Fruit fly (Drosophila melanogaster) whole organism, adult: ENCODE results near the gene CG1146.

Experiments
- CG11617 ChIP-seq: fragments of 200-800 bp; sonication (Bioruptor generic); optimal IDR thresholded peaks from 2 replicates; lab custom pipeline; 2017; ENCODE audit warnings: mild to moderate bottlenecking, missing biosample characterization, missing genetic modification reagents, missing genetic modification characterization
- CG12768 ChIP-seq: fragments of 200-800 bp; sonication (Bioruptor generic); optimal IDR thresholded peaks from 2 replicates; lab custom pipeline; 2017; ENCODE audit warnings: missing biosample characterization, missing genetic modification characterization, mild to moderate bottlenecking, moderate library complexity, missing genetic modification reagents
- CG14711 ChIP-seq: fragments of 200-800 bp; sonication (Bioruptor generic); optimal IDR thresholded peaks from 2 replicates; lab custom pipeline; 2018; ENCODE audit warnings: missing biosample characterization, mild to moderate bottlenecking, missing genetic modification characterization, moderate library complexity
- CG1620 ChIP-seq: fragments of 200-800 bp; sonication (Bioruptor generic); optimal IDR thresholded peaks from 2 replicates; lab custom pipeline; 2016; ENCODE audit warnings: missing biosample characterization, missing genetic modification characterization
- CG33017 ChIP-seq: fragments of 200-800 bp; sonication (Bioruptor generic); optimal IDR thresholded peaks from 2 replicates; lab custom pipeline; 2018; ENCODE audit warnings: missing biosample characterization, mild to moderate bottlenecking, missing genetic modification characterization, moderate library complexity
- CG5204 ChIP-seq: fragments of 200-800 bp; sonication (Bioruptor generic); optimal IDR thresholded peaks from 2 replicates; lab custom pipeline; 2016; ENCODE audit warnings: missing biosample characterization, missing genetic modification characterization
- CG7045 ChIP-seq: fragments of 200-800 bp; sonication (Bioruptor generic); optimal IDR thresholded peaks from 2 replicates; lab custom pipeline; 2017; ENCODE audit warnings: missing biosample characterization, mild to moderate bottlenecking, missing genetic modification characterization
- CG7101 ChIP-seq: fragments of 200-800 bp; sonication (Bioruptor generic); optimal IDR thresholded peaks from 2 replicates; lab custom pipeline; 2018; ENCODE audit warnings: missing biosample characterization, mild to moderate bottlenecking, missing genetic modification characterization, moderate library complexity
- Clk ChIP-seq: fragments of 200-800 bp; sonication (Bioruptor generic); optimal IDR thresholded peaks from 2 replicates; lab custom pipeline; 2017; ENCODE audit warnings: missing biosample characterization, missing genetic modification characterization
- Crg-1 ChIP-seq: fragments of 200-800 bp; sonication (Bioruptor generic); optimal IDR thresholded peaks from 2 replicates; lab custom pipeline; 2016; ENCODE audit warnings: missing biosample characterization, missing genetic modification characterization
- Hr96 ChIP-seq: fragments of 200-800 bp; sonication (Bioruptor generic); optimal IDR thresholded peaks from 2 replicates; lab custom pipeline; 2016; ENCODE audit warnings: missing biosample characterization, missing genetic modification characterization
- Mnt ChIP-seq: fragments of 200-800 bp; sonication (Bioruptor generic); optimal IDR thresholded peaks from 2 replicates; lab custom pipeline; 2016; ENCODE audit warnings: missing biosample characterization, mild to moderate bottlenecking, missing genetic modification characterization
- bab1 ChIP-seq: fragments of 200-800 bp; sonication (Bioruptor generic); optimal IDR thresholded peaks from 3 replicates; lab custom pipeline; 2019; ENCODE audit warnings: missing biosample characterization, mild to moderate bottlenecking, missing genetic modification characterization, moderate library complexity
- cic ChIP-seq: fragments of 200-800 bp; sonication (Bioruptor generic); optimal IDR thresholded peaks from 2 replicates; lab custom pipeline; 2017; ENCODE audit warnings: missing biosample characterization, mild to moderate bottlenecking, missing genetic modification characterization, moderate library complexity
- cnc ChIP-seq, 2 experiments: fragments of >200 bp; optimal IDR thresholded peaks; 2 replicates each; lab custom pipeline; 2017
- kay ChIP-seq: fragments of 200-800 bp; sonication (Bioruptor generic); peaks from one replicate; lab custom pipeline; 2016; ENCODE audit warnings: missing biosample characterization, missing genetic modification characterization, borderline replicate concordance
- ovo ChIP-seq: fragments of 200-800 bp; sonication (Bioruptor generic); optimal IDR thresholded peaks from 2 replicates; lab custom pipeline; 2016; ENCODE audit warnings: missing biosample characterization, missing genetic modification characterization
- pad ChIP-seq: fragments of 200-800 bp; sonication (Bioruptor generic); optimal IDR thresholded peaks from 3 replicates; lab custom pipeline; 2017; ENCODE audit warnings: missing biosample characterization, missing genetic modification characterization, mild to moderate bottlenecking, moderate library complexity, missing genetic modification reagents
- tj ChIP-seq: fragments of 200-800 bp; sonication (Bioruptor generic); optimal IDR thresholded peaks from 3 replicates; lab custom pipeline; 2017; ENCODE audit warnings: missing biosample characterization, mild to moderate bottlenecking, missing genetic modification characterization, moderate library complexity
- toe ChIP-seq: fragments of 200-800 bp; sonication (Bioruptor generic); optimal IDR thresholded peaks from 2 replicates; lab custom pipeline; 2016; ENCODE audit warnings: missing biosample characterization, missing genetic modification characterization

Gene CG1146

dm6 chr3L:2480470-2480869, 8.1 kb upstream of the CG1146 start:
- peak; percentile 23 for TF ChIP-seq kay
- TF ChIP-seq CG7045 (GFP tag; lab: Kevin White, UChicago), result no peak

- TF ChIP-seq bab1 (GFP tag; lab: Kevin White, UChicago) (peak; percentile 61), tj (peak; percentile 98), kay (no peak), CG7101 (tag; lab: Kevin White, UChicago) (peak; percentile 45), CG14711 (peak; percentile 57), Crg-1 (GFP tag; lab: Kevin White, UChicago) (no peak), cnc (optimal IDR thresholded peaks at IDR 0.05; lab: Kevin White, UChicago) (no peak), ovo (no peak), CG5204 (no peak), CG33017 (no peak)
Observed at dm6 chr3L:2481470-2481869, 7.1 kb upstream of the CG1146 start.

dm6 chr3L:2482941-2483541, 5.6 kb upstream of the CG1146 start:
- TF ChIP-seq tj (peak; percentile 81), CG33017 (no peak)

- TF ChIP-seq cnc (optimal IDR thresholded peaks at IDR 0.05; lab: Kevin White, UChicago) (no peak), bab1 (GFP tag; lab: Kevin White, UChicago) (peak; percentile 47), CG33017 (no peak)
Observed at dm6 chr3L:2485331-2486115, 3.1 kb upstream of the CG1146 start.

- TF ChIP-seq cnc (optimal IDR thresholded peaks at IDR 0.05; lab: Kevin White, UChicago) (no peak), Crg-1 (GFP tag; lab: Kevin White, UChicago) (no peak), Mnt (GFP tag; lab: Kevin White, UChicago) (no peak), CG12768 (GFP tag; lab: Kevin White, UChicago) (no peak), cic (GFP tag; lab: Kevin White, UChicago) (no peak), kay (no peak), CG33017 (no peak), toe (GFP tag; lab: Kevin White, UChicago) (no peak), CG11617 (GFP tag; lab: Kevin White, UChicago) (no peak), tj (no peak), CG7101 (tag; lab: Kevin White, UChicago) (no peak), CG5204 (no peak), CG14711 (no peak), ovo (no peak), Clk (GFP tag; lab: Kevin White, UChicago) (no peak), pad (GFP tag; lab: Kevin White, UChicago) (no peak), CG1620 (no peak)
Observed at dm6 chr3L:2486493-2486892, 2.1 kb upstream of the CG1146 start.

- no peak for TF ChIP-seq CG7101 (tag; lab: Kevin White, UChicago)
Observed at dm6 chr3L:2487248-2487647, 1.4 kb upstream of the CG1146 start.

- peak; percentile 80 for TF ChIP-seq CG7045 (GFP tag; lab: Kevin White, UChicago)
- TF ChIP-seq ovo, result no peak
- peak; percentile 11 for TF ChIP-seq CG12768 (GFP tag; lab: Kevin White, UChicago)
- no peak for TF ChIP-seq tj
- no peak for TF ChIP-seq Hr96 (GFP tag; lab: Kevin White, UChicago)
- TF ChIP-seq kay, result peak; percentile 72
Observed at dm6 chr3L:2489438-2489837, 834 bp downstream of the CG1146 start.

- TF ChIP-seq ovo (no peak), cic (GFP tag; lab: Kevin White, UChicago) (no peak), tj (no peak), bab1 (GFP tag; lab: Kevin White, UChicago) (peak; percentile 17)
Observed at dm6 chr3L:2489855-2490254, 1.3 kb downstream of the CG1146 start.

- TF ChIP-seq CG14711 (peak; percentile 17), CG5204 (no peak), CG7101 (tag; lab: Kevin White, UChicago) (peak; percentile 16), tj (peak; percentile 25), CG11617 (GFP tag; lab: Kevin White, UChicago) (no peak), Mnt (GFP tag; lab: Kevin White, UChicago) (no peak), CG12768 (GFP tag; lab: Kevin White, UChicago) (peak; percentile 37), Crg-1 (GFP tag; lab: Kevin White, UChicago) (no peak), CG1620 (no peak)
Observed at dm6 chr3L:2490752-2491151, 2.1 kb downstream of the CG1146 start.
